Fruit fly (Drosophila melanogaster): ENCODE results near the gene CG42371.

CG42371 gene

dm6 chr2L:2202018-2202852 is 14.8 kb downstream of the CG42371 start (continued):
- TF ChIP-seq CG12219 (GFP tag; optimal IDR thresholded peaks at IDR 0.05) = peak; percentile 99
- TF ChIP-seq sc (optimal IDR thresholded peaks at IDR 0.05) = no peak
- TF ChIP-seq sc (GFP tag; optimal IDR thresholded peaks at IDR 0.05) = peak; percentile 100
- peak; percentile 100 for TF ChIP-seq CG17829 (tag; optimal IDR thresholded peaks at IDR 0.05)
- peak; percentile 98 for TF ChIP-seq aop (GFP tag; IDR thresholded peaks at IDR 0.05)
- TF ChIP-seq CG12236 (GFP tag; optimal IDR thresholded peaks at IDR 0.05) = peak; percentile 98
- TF ChIP-seq luna (GFP tag; optimal IDR thresholded peaks at IDR 0.05) = no peak
- peak; percentile 100 for TF ChIP-seq Sox102F (GFP tag; optimal IDR thresholded peaks at IDR 0.05)
- TF ChIP-seq lbe (GFP tag; optimal IDR thresholded peaks at IDR 0.05) = peak; percentile 99
- TF ChIP-seq pan (optimal IDR thresholded peaks at IDR 0.05) = no peak
- peak in 1 of 2 experiments; percentile 99 for TF ChIP-seq pan (GFP tag; optimal IDR thresholded peaks at IDR 0.05 in 1 of 2, IDR thresholded peaks at IDR 0.05 in 1 of 2)
- peak; percentile 17 for TF ChIP-seq D19B (GFP tag; optimal IDR thresholded peaks at IDR 0.05)
- peak; percentile 99 for TF ChIP-seq CG2199 (GFP tag; IDR thresholded peaks at IDR 0.05)
- peak; percentile 100 for TF ChIP-seq gce (GFP tag; IDR thresholded peaks at IDR 0.05)
- peak; percentile 87 for TF ChIP-seq z (GFP tag; IDR thresholded peaks at IDR 0.05)
- TF ChIP-seq oc (tag; optimal IDR thresholded peaks at IDR 0.05) = peak; percentile 100
- peak; percentile 85 for TF ChIP-seq CG14965 (GFP tag; optimal IDR thresholded peaks at IDR 0.05; ENCODE audit: borderline replicate concordance)
- peak; percentile 99 for TF ChIP-seq ttk (GFP tag; IDR thresholded peaks at IDR 0.05)
- peak; percentile 97 for TF ChIP-seq repo (GFP tag; optimal IDR thresholded peaks at IDR 0.05)
- peak; percentile 97 for TF ChIP-seq tx (GFP tag; optimal IDR thresholded peaks at IDR 0.05)
- TF ChIP-seq salm (tag; optimal IDR thresholded peaks at IDR 0.05) = peak; percentile 99
- TF ChIP-seq danr (GFP tag; IDR thresholded peaks at IDR 0.05) = peak; percentile 96
- peak; percentile 94 for TF ChIP-seq CG12769 (tag; optimal IDR thresholded peaks at IDR 0.05)
- TF ChIP-seq slp2 (GFP tag; optimal IDR thresholded peaks at IDR 0.05) = peak; percentile 98
- TF ChIP-seq CG15514 (GFP tag; optimal IDR thresholded peaks at IDR 0.05) = peak; percentile 67
- peak; percentile 97 for TF ChIP-seq Abd-B (GFP tag; optimal IDR thresholded peaks at IDR 0.05)
- peak; percentile 96 for TF ChIP-seq CG11247 (GFP tag; IDR thresholded peaks at IDR 0.05)
- TF ChIP-seq Lim3 (GFP tag; IDR thresholded peaks at IDR 0.05) = peak; percentile 98
- TF ChIP-seq CG14050 (GFP tag; IDR thresholded peaks at IDR 0.05) = peak; percentile 98
- TF ChIP-seq Kr (GFP tag; optimal IDR thresholded peaks at IDR 0.05) = peak; percentile 89
- peak; percentile 97 for TF ChIP-seq TFAM (GFP tag; optimal IDR thresholded peaks at IDR 0.05)
- TF ChIP-seq slou (GFP tag; optimal IDR thresholded peaks at IDR 0.05) = peak; percentile 78
- TF ChIP-seq CG18262 (tag; optimal IDR thresholded peaks at IDR 0.05) = peak; percentile 100
- TF ChIP-seq CG6765 (GFP tag; optimal IDR thresholded peaks at IDR 0.05) = no peak
- peak; percentile 99 for TF ChIP-seq ro (GFP tag; IDR thresholded peaks at IDR 0.05)
- peak; percentile 99 for TF ChIP-seq Xbp1 (GFP tag; optimal IDR thresholded peaks at IDR 0.05)
- TF ChIP-seq dm (GFP tag; optimal IDR thresholded peaks at IDR 0.05) = peak; percentile 95
- peak; percentile 99 for TF ChIP-seq CG32767 (GFP tag; IDR thresholded peaks at IDR 0.05)
- TF ChIP-seq Oli (tag; optimal IDR thresholded peaks at IDR 0.05) = peak; percentile 99
- TF ChIP-seq CG17802 (tag; optimal IDR thresholded peaks at IDR 0.05) = peak; percentile 93
- TF ChIP-seq CG2120 (GFP tag; optimal IDR thresholded peaks at IDR 0.05) = peak; percentile 37
- peak; percentile 98 for TF ChIP-seq seq (GFP tag; IDR thresholded peaks at IDR 0.05)
- peak; percentile 99 for TF ChIP-seq E2f1 (GFP tag; IDR thresholded peaks at IDR 0.05)
- TF ChIP-seq cad (GFP tag; optimal IDR thresholded peaks at IDR 0.05) = no peak
- TF ChIP-seq mld (GFP tag; IDR thresholded peaks at IDR 0.05; ENCODE audit: partially characterized antibody) = peak; percentile 72; the same call in 2 of the 3 replicates
- peak; percentile 98 for TF ChIP-seq CG33213 (GFP tag; optimal IDR thresholded peaks at IDR 0.05)
- peak; percentile 96 for TF ChIP-seq dysf (GFP tag; IDR thresholded peaks at IDR 0.05)
- TF ChIP-seq Dek (tag; optimal IDR thresholded peaks at IDR 0.05) = peak; percentile 92
- peak; percentile 70; the same call in 2 of the 3 replicates for TF ChIP-seq knrl (GFP tag; IDR thresholded peaks at IDR 0.05; ENCODE audit: partially characterized antibody)
- peak; percentile 95 for TF ChIP-seq CG15011 (GFP tag; optimal IDR thresholded peaks at IDR 0.05)

Data from whole organism, embryonic.